Fruit fly (Drosophila melanogaster): Measurements from ENCODE around the gene Odj.
A peak's percentile ranks its signal among the peaks of the same experiment; 100 is the strongest.

Odj gene

dm6 chr3R:17773893-17774292, 35.1 kb downstream of the Odj start:
- no peak for TF ChIP-seq gcm (GFP tag; optimal IDR thresholded peaks at IDR 0.05)
- no peak for TF ChIP-seq Eip74EF (GFP tag; optimal IDR thresholded peaks at IDR 0.05)
- no peak for TF ChIP-seq vnd (GFP tag; IDR thresholded peaks at IDR 0.05; ENCODE audit: partially characterized antibody)
- TF ChIP-seq sr (GFP tag; IDR thresholded peaks at IDR 0.05): 0 out of 3 replicates have a peak, but pooled peaks have one; percentile 11
- peak; percentile 64 for TF ChIP-seq Hr39 (optimal IDR thresholded peaks at IDR 0.05)

dm6 chr3R:17763088-17763487, 45.9 kb downstream of the Odj start, which contains the start of gene TyrR:
Gene TyrR, minus strand, starts transcription at chr3R:17763188.
- peak; percentile 24 for TF ChIP-seq Med (GFP tag)

dm6 chr3R:17762261-17762660, 46.8 kb downstream of the Odj start:
- TF ChIP-seq Bdp1 (GFP tag; optimal IDR thresholded peaks at IDR 0.05): no peak
- peak; percentile 65 for TF ChIP-seq Med (GFP tag)
- no peak for TF ChIP-seq mld (GFP tag; IDR thresholded peaks at IDR 0.05; ENCODE audit: partially characterized antibody)
- no peak for TF ChIP-seq CG12219 (GFP tag; optimal IDR thresholded peaks at IDR 0.05)
- TF ChIP-seq CG17829 (tag; optimal IDR thresholded peaks at IDR 0.05): no peak
- no peak for TF ChIP-seq Ravus (GFP tag; IDR thresholded peaks at IDR 0.05)
- peak; percentile 86 for TF ChIP-seq Deaf1 (tag; optimal IDR thresholded peaks at IDR 0.05)
- TF ChIP-seq CG12155 (GFP tag; optimal IDR thresholded peaks at IDR 0.05): no peak
- TF ChIP-seq dm (GFP tag; optimal IDR thresholded peaks at IDR 0.05): no peak
- peak; percentile 33 for TF ChIP-seq Jarid2 (GFP tag; optimal IDR thresholded peaks at IDR 0.05)
- TF ChIP-seq CG14710 (tag; optimal IDR thresholded peaks at IDR 0.05): no peak

dm6 chr3R:17759773-17760476, 49.1 kb downstream of the Odj start:
- TF ChIP-seq Xrp1 (GFP tag; IDR thresholded peaks at IDR 0.05) (no peak), sd (tag; optimal IDR thresholded peaks at IDR 0.05) (peak; percentile 69), sug (tag; optimal IDR thresholded peaks at IDR 0.05) (peak; percentile 83), dpn (GFP tag; optimal IDR thresholded peaks at IDR 0.05) (no peak), pho (GFP tag; optimal IDR thresholded peaks at IDR 0.05) (no peak), caup (GFP tag; optimal IDR thresholded peaks at IDR 0.05; ENCODE audit: severe bottlenecking) (peak; percentile 18), grau (tag; optimal IDR thresholded peaks at IDR 0.05) (no peak), jumu (GFP tag; optimal IDR thresholded peaks at IDR 0.05) (no peak), CG8290 (GFP tag; optimal IDR thresholded peaks at IDR 0.05) (no peak), CG8290 (tag; optimal IDR thresholded peaks at IDR 0.05) (peak in 1 of 2 experiments; percentile 32), MTF-1 (GFP tag; optimal IDR thresholded peaks at IDR 0.05; ENCODE audit: borderline replicate concordance) (peak; percentile 18), CG13296 (GFP tag; optimal IDR thresholded peaks at IDR 0.05) (peak; percentile 14), exex (tag; optimal IDR thresholded peaks at IDR 0.05) (peak; percentile 95), Hmr (GFP tag; optimal IDR thresholded peaks at IDR 0.05) (peak; percentile 34), crol (GFP tag; IDR thresholded peaks at IDR 0.05) (peak; percentile 63), vnd (GFP tag; IDR thresholded peaks at IDR 0.05; ENCODE audit: partially characterized antibody) (peak; percentile 20; the same call in 1 of the 3 replicates), CG15514 (GFP tag; optimal IDR thresholded peaks at IDR 0.05) (peak; percentile 29), CG2678 (tag; optimal IDR thresholded peaks at IDR 0.05) (peak; percentile 40), mirr (GFP tag; optimal IDR thresholded peaks at IDR 0.05) (peak; percentile 32), cwo (GFP tag; optimal IDR thresholded peaks at IDR 0.05) (peak; percentile 57), CG12769 (tag; optimal IDR thresholded peaks at IDR 0.05) (peak; percentile 14), gt (GFP tag; IDR thresholded peaks at IDR 0.05) (no peak), CG34376 (GFP tag; optimal IDR thresholded peaks at IDR 0.05) (peak; percentile 39), Hr78 (GFP tag; optimal IDR thresholded peaks at IDR 0.05) (peak in 1 of 2 experiments; percentile 82), CG12071 (GFP tag; optimal IDR thresholded peaks at IDR 0.05) (peak; percentile 59), Ptx1 (GFP tag; IDR thresholded peaks at IDR 0.05) (peak; percentile 49; the same call in 1 of the 2 replicates), grn (GFP tag; optimal IDR thresholded peaks at IDR 0.05) (peak; percentile 85), gcm2 (GFP tag; optimal IDR thresholded peaks at IDR 0.05) (no peak), tup (GFP tag; optimal IDR thresholded peaks at IDR 0.05) (no peak)
